Worm (Caenorhabditis elegans) whole organism, late embryonic: ENCODE measurements around the gene Y39A1A.21.

Experiments used
- ama-1 ChIP-seq: fragments of 150-350 bp; optimal IDR thresholded peaks from 2 replicates; lab custom pipeline; 2014
- ceh-18 ChIP-seq: sonication (generic microtip); optimal IDR thresholded peaks from 2 replicates; lab custom pipeline; 2016; ENCODE audit warnings: missing genetic modification characterization, missing compliant biosample characterization
- ceh-34 ChIP-seq: sonication (generic microtip); optimal IDR thresholded peaks from 2 replicates; lab custom pipeline; 2016; ENCODE audit warnings: mild to moderate bottlenecking, missing genetic modification characterization, missing compliant biosample characterization
- dve-1 ChIP-seq: sonication (generic microtip); optimal IDR thresholded peaks from 2 replicates; lab custom pipeline; 2017; ENCODE audit warnings: antibody characterized with exemption, mild to moderate bottlenecking, missing genetic modification characterization, missing compliant biosample characterization
- elt-2 ChIP-seq: sonication (generic microtip); optimal IDR thresholded peaks from 2 replicates; lab custom pipeline; 2016; ENCODE audit warnings: missing genetic modification reagents, missing genetic modification characterization, missing compliant biosample characterization
- ets-4 ChIP-seq: sonication (generic microtip); optimal IDR thresholded peaks from 2 replicates; lab custom pipeline; 2016; ENCODE audit warnings: missing genetic modification characterization, missing compliant biosample characterization
- fkh-10 ChIP-seq: fragments of 150-350 bp; optimal IDR thresholded peaks from 2 replicates; lab custom pipeline; 2014; ENCODE audit warnings: missing biosample characterization, missing genetic modification reagents, missing genetic modification characterization
- odd-2 ChIP-seq: sonication (generic microtip); optimal IDR thresholded peaks from 2 replicates; lab custom pipeline; 2017; ENCODE audit warnings: antibody characterized with exemption, mild to moderate bottlenecking, missing genetic modification characterization, missing compliant biosample characterization
- pag-3 ChIP-seq: sonication (generic microtip); optimal IDR thresholded peaks from 2 replicates; lab custom pipeline; 2016; ENCODE audit warnings: missing compliant biosample characterization, missing genetic modification characterization, borderline replicate concordance
- pha-4 ChIP-seq: fragments of 150-350 bp; optimal IDR thresholded peaks from 2 replicates; lab custom pipeline; 2018; ENCODE audit warnings: missing biosample characterization, missing genetic modification reagents, missing genetic modification characterization
- syd-9 ChIP-seq: sonication (generic microtip); optimal IDR thresholded peaks from 2 replicates; lab custom pipeline; 2016; ENCODE audit warnings: mild to moderate bottlenecking, missing genetic modification characterization, moderate library complexity, missing compliant biosample characterization
- unc-55 ChIP-seq: sonication (generic microtip); optimal IDR thresholded peaks from 2 replicates; lab custom pipeline; 2017; ENCODE audit warnings: missing biosample characterization, missing genetic modification reagents, missing genetic modification characterization
- unc-86 ChIP-seq: sonication (generic microtip); optimal IDR thresholded peaks from 2 replicates; lab custom pipeline; 2016; ENCODE audit warnings: missing genetic modification characterization, missing compliant biosample characterization

ce11 chrIII:10678971-10679370 is 27.9 kb downstream of the Y39A1A.21 start, which contains the start of gene Y39A1A.16:
- no peak for TF ChIP-seq ceh-34 (tag; lab: Kevin White, UChicago)
- no peak for TF ChIP-seq dve-1 (tag; lab: Kevin White, UChicago)
- no peak for TF ChIP-seq pag-3 (tag; lab: Kevin White, UChicago)
- TF ChIP-seq fkh-10 (GFP tag; lab: Kevin White, UChicago) = no peak
- no peak for TF ChIP-seq ceh-18 (tag; lab: Kevin White, UChicago)
- TF ChIP-seq unc-55 (GFP tag; lab: Kevin White, UChicago) = no peak
- TF ChIP-seq ets-4 (tag; lab: Kevin White, UChicago) = no peak
- no peak for TF ChIP-seq syd-9 (tag; lab: Kevin White, UChicago)
- no peak for TF ChIP-seq elt-2
- no peak for TF ChIP-seq ama-1
- no peak for TF ChIP-seq pha-4 (tag; lab: Kevin White, UChicago)
- TF ChIP-seq odd-2 = no peak
- TF ChIP-seq unc-86 = no peak
